Fruit fly (Drosophila melanogaster) whole organism, prepupa: Measurements from ENCODE around the gene MTF-1.
A peak's percentile ranks its signal among the peaks of the same experiment; 100 is the strongest.

ENCODE experiments used
- CG10631 ChIP-seq: fragments of 200-800 bp; sonication (Bioruptor generic); optimal IDR thresholded peaks from 2 replicates; lab custom pipeline; 2016; ENCODE audit warnings: missing biosample characterization, missing genetic modification characterization
- CG11294 ChIP-seq: fragments of 200-800 bp; sonication (Bioruptor generic); IDR thresholded peaks from 2 replicates; pipeline ENCODE4 v1.3.6; 2022; ENCODE audit warnings: missing biosample characterization, missing genetic modification characterization
- CG11902 ChIP-seq: fragments of 200-800 bp; sonication (Bioruptor generic); optimal IDR thresholded peaks from 3 replicates; lab custom pipeline; 2016; ENCODE audit warnings: missing biosample characterization, missing genetic modification characterization
- CG15336 ChIP-seq: fragments of 200-800 bp; sonication (Bioruptor generic); IDR thresholded peaks from 2 replicates; pipeline ENCODE4 v1.3.6; 2022; ENCODE audit warnings: missing biosample characterization, missing genetic modification characterization
- CG1621 ChIP-seq: fragments of 200-800 bp; sonication (Bioruptor generic); optimal IDR thresholded peaks from 3 replicates; lab custom pipeline; 2018; ENCODE audit warnings: missing biosample characterization, mild to moderate bottlenecking, missing genetic modification characterization
- CG16779 ChIP-seq: fragments of 200-800 bp; sonication (Bioruptor generic); optimal IDR thresholded peaks from 3 replicates; lab custom pipeline; 2017; ENCODE audit warnings: missing biosample characterization, mild to moderate bottlenecking, missing genetic modification characterization
- CG3032 ChIP-seq: fragments of 200-800 bp; optimal IDR thresholded peaks from 2 replicates; lab custom pipeline; 2019; ENCODE audit warnings: missing biosample characterization, mild to moderate bottlenecking, missing genetic modification characterization, moderate library complexity
- CG31627 ChIP-seq: fragments of 200-800 bp; sonication (Bioruptor generic); optimal IDR thresholded peaks from 3 replicates; lab custom pipeline; 2016; ENCODE audit warnings: missing biosample characterization, missing genetic modification characterization
- CG32006 ChIP-seq: fragments of 200-800 bp; sonication (Bioruptor generic); optimal IDR thresholded peaks from 3 replicates; lab custom pipeline; 2017; ENCODE audit warnings: missing biosample characterization, mild to moderate bottlenecking, missing genetic modification characterization
- CG34406 ChIP-seq: fragments of 200-800 bp; sonication (Bioruptor generic); optimal IDR thresholded peaks from 3 replicates; lab custom pipeline; 2016; ENCODE audit warnings: missing biosample characterization, missing genetic modification characterization
- CG3919 ChIP-seq: fragments of 200-800 bp; sonication (Bioruptor generic); optimal IDR thresholded peaks from 3 replicates; lab custom pipeline; 2016; ENCODE audit warnings: missing biosample characterization, missing genetic modification characterization
- CG6163 ChIP-seq: fragments of 200-800 bp; sonication (Bioruptor generic); IDR thresholded peaks from 3 replicates; pipeline ENCODE4 v1.3.6; 2022; ENCODE audit warnings: missing biosample characterization, missing genetic modification characterization
- CG6276 ChIP-seq: fragments of 200-800 bp; sonication (Bioruptor generic); optimal IDR thresholded peaks from 2 replicates; lab custom pipeline; 2017; ENCODE audit warnings: missing biosample characterization, mild to moderate bottlenecking, missing genetic modification characterization
- CG6792 ChIP-seq: fragments of 200-800 bp; sonication (Bioruptor generic); optimal IDR thresholded peaks from 3 replicates; lab custom pipeline; 2016; ENCODE audit warnings: missing biosample characterization, missing genetic modification characterization
- CG6808 ChIP-seq: fragments of 200-800 bp; sonication (Bioruptor generic); optimal IDR thresholded peaks from 3 replicates; lab custom pipeline; 2017; ENCODE audit warnings: missing biosample characterization, missing genetic modification characterization, mild to moderate bottlenecking, moderate library complexity, missing genetic modification reagents
- CG6854 ChIP-seq: fragments of 200-800 bp; sonication (Bioruptor generic); optimal IDR thresholded peaks from 2 replicates; lab custom pipeline; 2017; ENCODE audit warnings: missing biosample characterization, mild to moderate bottlenecking, missing genetic modification characterization
- CG7368 ChIP-seq: fragments of 200-800 bp; sonication (Bioruptor generic); optimal IDR thresholded peaks from 3 replicates; lab custom pipeline; 2016; ENCODE audit warnings: missing biosample characterization, missing genetic modification characterization
- CG8632 ChIP-seq: fragments of 200-800 bp; sonication (Bioruptor generic); optimal IDR thresholded peaks from 3 replicates; lab custom pipeline; 2016; ENCODE audit warnings: missing biosample characterization, missing genetic modification characterization
- CG9139 ChIP-seq: fragments of 200-800 bp; sonication (Bioruptor generic); optimal IDR thresholded peaks from 3 replicates; lab custom pipeline; 2017; ENCODE audit warnings: missing biosample characterization, mild to moderate bottlenecking, missing genetic modification characterization
- Eip75B ChIP-seq: fragments of 200-800 bp; sonication (Bioruptor generic); optimal IDR thresholded peaks from 3 replicates; lab custom pipeline; 2016; ENCODE audit warnings: missing biosample characterization, missing genetic modification characterization
- Eip78C ChIP-seq: fragments of 200-800 bp; sonication (Bioruptor generic); peaks from one replicate; lab custom pipeline; 2016; ENCODE audit warnings: missing biosample characterization, missing genetic modification characterization
- Eip93F ChIP-seq: fragments of 200-800 bp; sonication (Bioruptor generic); optimal IDR thresholded peaks from 2 replicates; lab custom pipeline; 2016; ENCODE audit warnings: missing biosample characterization, mild to moderate bottlenecking, missing genetic modification characterization
- Ets96B ChIP-seq: fragments of 200-800 bp; optimal IDR thresholded peaks from 2 replicates; lab custom pipeline; 2019; ENCODE audit warnings: missing biosample characterization, mild to moderate bottlenecking, missing genetic modification characterization, moderate library complexity
- Gug ChIP-seq: fragments of 200-800 bp; sonication (Bioruptor generic); IDR thresholded peaks from 2 replicates; pipeline ENCODE4 v1.3.6; 2022; ENCODE audit warnings: missing biosample characterization, missing genetic modification characterization
- Hr4 ChIP-seq: fragments of 200-800 bp; sonication (Bioruptor generic); optimal IDR thresholded peaks from 3 replicates; lab custom pipeline; 2016; ENCODE audit warnings: missing biosample characterization, missing genetic modification characterization
- Lpt ChIP-seq: fragments of 200-800 bp; sonication (Bioruptor generic); optimal IDR thresholded peaks from 3 replicates; lab custom pipeline; 2016; ENCODE audit warnings: missing biosample characterization, missing genetic modification characterization
- OdsH ChIP-seq: fragments of 200-800 bp; sonication (Bioruptor generic); optimal IDR thresholded peaks from 3 replicates; lab custom pipeline; 2016; ENCODE audit warnings: missing biosample characterization, missing genetic modification characterization
- Smox ChIP-seq: fragments of 200-800 bp; sonication (Bioruptor generic); optimal IDR thresholded peaks from 3 replicates; lab custom pipeline; 2016; ENCODE audit warnings: missing biosample characterization, missing genetic modification characterization
- Sox14 ChIP-seq: fragments of 200-800 bp; sonication (Bioruptor generic); optimal IDR thresholded peaks from 3 replicates; lab custom pipeline; 2016; ENCODE audit warnings: missing biosample characterization, missing genetic modification characterization
- Sox15 ChIP-seq: fragments of 200-800 bp; sonication (Bioruptor generic); optimal IDR thresholded peaks from 3 replicates; lab custom pipeline; 2016; ENCODE audit warnings: missing biosample characterization, missing genetic modification characterization
- achi ChIP-seq: fragments of 200-800 bp; sonication (Bioruptor generic); optimal IDR thresholded peaks from 3 replicates; lab custom pipeline; 2016; ENCODE audit warnings: missing biosample characterization, missing genetic modification characterization
- acj6 ChIP-seq: fragments of 200-800 bp; sonication (Bioruptor generic); optimal IDR thresholded peaks from 3 replicates; lab custom pipeline; 2016; ENCODE audit warnings: missing biosample characterization, missing genetic modification characterization
- eg ChIP-seq: fragments of 200-800 bp; sonication (Bioruptor generic); IDR thresholded peaks from 3 replicates; pipeline ENCODE4 v1.3.6; 2022; ENCODE audit warnings: missing biosample characterization, missing genetic modification characterization
- esn ChIP-seq: fragments of 200-800 bp; sonication (Bioruptor generic); optimal IDR thresholded peaks from 2 replicates; lab custom pipeline; 2016; ENCODE audit warnings: missing biosample characterization, mild to moderate bottlenecking, missing genetic modification characterization, moderate library complexity
- fd59A ChIP-seq: fragments of 200-800 bp; sonication (Bioruptor generic); optimal IDR thresholded peaks from 2 replicates; lab custom pipeline; 2017; ENCODE audit warnings: missing biosample characterization, mild to moderate bottlenecking, missing genetic modification characterization, missing genetic modification reagents
- fd85E ChIP-seq: fragments of 200-800 bp; sonication (Bioruptor generic); optimal IDR thresholded peaks from 3 replicates; lab custom pipeline; 2016; ENCODE audit warnings: missing biosample characterization, missing genetic modification characterization
- fkh ChIP-seq: fragments of 200-800 bp; sonication (Bioruptor generic); optimal IDR thresholded peaks from 3 replicates; lab custom pipeline; 2017; ENCODE audit warnings: missing biosample characterization, mild to moderate bottlenecking, missing genetic modification characterization, moderate library complexity
- net ChIP-seq: fragments of 200-800 bp; sonication (Bioruptor generic); optimal IDR thresholded peaks from 3 replicates; lab custom pipeline; 2016; ENCODE audit warnings: missing biosample characterization, missing genetic modification characterization
- salr ChIP-seq, 2 experiments: fragments of 200-800 bp; sonication (Bioruptor generic); optimal IDR thresholded peaks; 3 replicates each; lab custom pipeline; 2016 to 2018; ENCODE audit warnings: missing biosample characterization in 2 of 2, missing genetic modification characterization in 2 of 2, mild to moderate bottlenecking in 1 of 2
- ss ChIP-seq, 2 experiments: fragments of 200-800 bp; sonication (Bioruptor generic); optimal IDR thresholded peaks; 2 replicates in 1 of 2; 3 replicates in 1 of 2; lab custom pipeline; 2017 to 2018; ENCODE audit warnings: mild to moderate bottlenecking in 2 of 2, missing biosample characterization in 2 of 2, missing genetic modification characterization in 2 of 2, moderate library complexity in 1 of 2
- svp ChIP-seq: fragments of 200-800 bp; sonication (Bioruptor generic); peaks from one replicate; lab custom pipeline; 2016; ENCODE audit warnings: missing biosample characterization, missing genetic modification characterization
- vri ChIP-seq: fragments of 200-800 bp; sonication (Bioruptor generic); optimal IDR thresholded peaks from 3 replicates; lab custom pipeline; 2016; ENCODE audit warnings: missing biosample characterization, mild to moderate bottlenecking, missing genetic modification characterization

Gene MTF-1

dm6 chr3L:9429665-9430607 lies at the start of gene MTF-1, which contains the start of gene RpS17 (continued):
- TF ChIP-seq ss (GFP tag; optimal IDR thresholded peaks at IDR 0.05; lab: Kevin White, UChicago) (peak; percentile 53 to 57), CG8632 (GFP tag; lab: Kevin White, UChicago) (peak; percentile 18), CG7368 (GFP tag; lab: Kevin White, UChicago) (peak; percentile 11), CG6792 (GFP tag; lab: Kevin White, UChicago) (peak; percentile 34), Eip78C (peak; percentile 75), CG31627 (GFP tag; lab: Kevin White, UChicago) (peak; percentile 35), Smox (GFP tag; lab: Kevin White, UChicago) (peak; percentile 54), vri (peak; percentile 69), Eip93F (GFP tag; lab: Kevin White, UChicago) (no peak), CG32006 (no peak)

DNA sequence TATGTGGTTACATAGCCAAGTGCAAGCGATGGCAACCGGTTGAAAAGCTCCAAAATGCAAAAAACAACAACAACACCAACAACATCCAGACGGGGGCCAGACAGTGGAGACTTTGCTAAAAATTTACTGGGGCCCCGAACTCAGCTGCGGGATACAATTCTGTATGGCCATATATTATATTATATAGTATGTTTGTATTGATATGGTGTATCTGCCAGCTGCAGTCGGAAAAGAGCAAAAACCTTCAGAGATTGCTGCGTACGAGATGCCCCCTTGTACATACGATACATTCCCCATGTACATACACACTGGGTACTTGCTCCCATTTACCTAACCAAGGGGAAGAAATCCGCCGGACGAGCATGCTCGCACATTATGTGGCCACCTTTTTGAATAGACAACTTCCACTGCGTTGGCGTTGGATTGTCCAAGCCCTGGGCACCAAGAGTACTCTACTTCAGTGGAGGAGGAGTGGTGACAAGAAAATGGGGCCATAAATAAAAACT lies 49.7 kb upstream of the MTF-1 start:
- peak; percentile 73 for TF ChIP-seq svp (GFP tag; lab: Kevin White, UChicago)
- TF ChIP-seq Eip78C: peak; percentile 49
- peak; percentile 7; the same call in 1 of the 2 replicates for TF ChIP-seq CG15336 (GFP tag; lab: Robert Waterston, UW)
- no peak for TF ChIP-seq Lpt (GFP tag; lab: Kevin White, UChicago)
- TF ChIP-seq CG6808 (GFP tag; lab: Kevin White, UChicago): peak; percentile 20
- TF ChIP-seq net (GFP tag; lab: Kevin White, UChicago): no peak
- TF ChIP-seq ss (GFP tag; optimal IDR thresholded peaks at IDR 0.05; lab: Kevin White, UChicago): peak; percentile 6 to 12

DNA sequence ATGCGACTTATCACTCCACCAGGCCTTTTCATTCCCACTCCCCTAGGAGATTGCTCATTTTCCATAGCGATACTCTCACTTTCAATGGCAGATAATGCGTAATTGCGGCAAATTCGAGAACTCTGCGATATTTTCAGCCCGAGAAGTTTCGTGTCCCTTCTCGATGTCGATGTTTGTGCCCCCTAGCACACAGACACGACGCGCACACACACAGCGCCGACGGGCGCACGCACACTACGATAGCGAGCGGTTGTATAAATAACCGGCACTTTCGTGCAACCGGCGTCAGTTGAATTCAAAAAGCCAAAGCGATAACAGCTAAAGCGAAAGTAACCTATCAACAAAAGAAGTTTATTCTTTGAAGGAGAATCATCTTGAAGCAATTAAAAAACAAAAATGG lies 48.5 kb upstream of the MTF-1 start, which contains the start of gene Hsp23:
TSS of gene Hsp23 (plus strand) at position 281 of the 400 bp plus-strand sequence.
- no peak for TF ChIP-seq Sox15
- TF ChIP-seq vri: peak; percentile 57
- TF ChIP-seq eg (GFP tag; lab: Robert Waterston, UW): peak; percentile 37; the same call in 1 of the 3 replicates
- peak; percentile 13 for TF ChIP-seq CG6276 (GFP tag; lab: Kevin White, UChicago)
- peak; percentile 52 for TF ChIP-seq CG6854 (GFP tag; lab: Kevin White, UChicago)
- TF ChIP-seq CG11294: no peak
- TF ChIP-seq CG11902 (GFP tag; lab: Kevin White, UChicago): no peak
- TF ChIP-seq Eip75B (GFP tag; lab: Kevin White, UChicago): peak; percentile 65
- peak; percentile 64 to 71 for TF ChIP-seq ss (GFP tag; optimal IDR thresholded peaks at IDR 0.05; lab: Kevin White, UChicago)
- TF ChIP-seq svp (GFP tag; lab: Kevin White, UChicago): peak; percentile 91
- TF ChIP-seq CG9139 (GFP tag; lab: Kevin White, UChicago): peak; percentile 66
- TF ChIP-seq Ets96B (tag; lab: Kevin White, UChicago): peak; percentile 12
- TF ChIP-seq OdsH (GFP tag; lab: Kevin White, UChicago): peak; percentile 12
- TF ChIP-seq achi (GFP tag; lab: Kevin White, UChicago): no peak
- no peak for TF ChIP-seq Gug
- peak; percentile 37 for TF ChIP-seq CG3919 (GFP tag; lab: Kevin White, UChicago)
- TF ChIP-seq Eip93F (GFP tag; lab: Kevin White, UChicago): peak; percentile 77
- TF ChIP-seq CG3032 (tag; lab: Kevin White, UChicago): peak; percentile 24
- TF ChIP-seq CG31627 (GFP tag; lab: Kevin White, UChicago): no peak
- peak; percentile 67 for TF ChIP-seq Eip78C
- no peak for TF ChIP-seq CG10631 (GFP tag; lab: Kevin White, UChicago)
- peak; percentile 48 for TF ChIP-seq esn (GFP tag; lab: Kevin White, UChicago)
- TF ChIP-seq Sox14 (GFP tag; lab: Kevin White, UChicago): peak; percentile 53
- TF ChIP-seq salr (GFP tag; optimal IDR thresholded peaks at IDR 0.05; lab: Kevin White, UChicago): no peak
- TF ChIP-seq CG16779 (tag; lab: Kevin White, UChicago): no peak
- TF ChIP-seq Hr4: no peak
- TF ChIP-seq Smox (GFP tag; lab: Kevin White, UChicago): peak; percentile 8
- no peak for TF ChIP-seq fd85E (GFP tag; lab: Kevin White, UChicago)
- peak; percentile 39 for TF ChIP-seq Lpt (GFP tag; lab: Kevin White, UChicago)
- TF ChIP-seq CG8632 (GFP tag; lab: Kevin White, UChicago): no peak
- peak; percentile 35 for TF ChIP-seq net (GFP tag; lab: Kevin White, UChicago)
- no peak for TF ChIP-seq CG34406
- TF ChIP-seq fd59A (GFP tag; lab: Kevin White, UChicago): no peak
- no peak for TF ChIP-seq acj6 (GFP tag; lab: Kevin White, UChicago)
- TF ChIP-seq CG6808 (GFP tag; lab: Kevin White, UChicago): peak; percentile 61
- TF ChIP-seq CG7368 (GFP tag; lab: Kevin White, UChicago): peak; percentile 18
- peak; percentile 17; the same call in 2 of the 3 replicates for TF ChIP-seq CG6163 (GFP tag; lab: Robert Waterston, UW)
- peak; percentile 41; the same call in 1 of the 2 replicates for TF ChIP-seq CG15336 (GFP tag; lab: Robert Waterston, UW)
- TF ChIP-seq fkh: no peak
- peak; percentile 13 for TF ChIP-seq CG1621 (tag; lab: Kevin White, UChicago)
